Worm (Caenorhabditis elegans) whole organism, L4 larva: Measurements from ENCODE around the gene pptr-2.

Experiments
- F37D6.2 ChIP-seq: sonication (generic microtip); optimal IDR thresholded peaks from 2 replicates; lab custom pipeline; 2016; ENCODE audit warnings: mild to moderate bottlenecking, missing genetic modification characterization, missing compliant biosample characterization
- T20F7.1 ChIP-seq: fragments of 200-800 bp; sonication (Bioruptor generic); optimal IDR thresholded peaks from 2 replicates; lab custom pipeline; 2018; ENCODE audit warnings: mild to moderate bottlenecking, missing genetic modification characterization, missing compliant biosample characterization
- Y48G9A.11 ChIP-seq: fragments of 200-800 bp; sonication (Bioruptor generic); IDR thresholded peaks from 2 replicates; pipeline ENCODE4 v1.3.6; 2022; ENCODE audit warnings: missing genetic modification reagents, missing genetic modification characterization, missing compliant biosample characterization
- Y75B8A.6 ChIP-seq: fragments of 200-800 bp; sonication (Bioruptor generic); IDR thresholded peaks from 2 replicates; pipeline ENCODE4 v1.3.6; 2022; ENCODE audit warnings: missing genetic modification reagents, missing genetic modification characterization, missing compliant biosample characterization
- ZK337.2 ChIP-seq: fragments of 200-800 bp; sonication (Bioruptor generic); IDR thresholded peaks from 2 replicates; pipeline ENCODE4 v1.3.6; 2022; ENCODE audit warnings: missing genetic modification reagents, missing genetic modification characterization, missing compliant biosample characterization
- aha-1 ChIP-seq: fragments of 150-350 bp; peaks from one replicate; lab custom pipeline; 2014; ENCODE audit warnings: missing biosample characterization, missing genetic modification characterization
- ama-1 ChIP-seq: fragments of 150-350 bp; optimal IDR thresholded peaks from 2 replicates; lab custom pipeline; 2014; ENCODE audit warnings: inconsistent platforms, mixed read lengths
- attf-4 ChIP-seq: sonication (generic microtip); optimal IDR thresholded peaks from 3 replicates; lab custom pipeline; 2017; ENCODE audit warnings: missing biosample characterization, missing genetic modification characterization
- ceh-20 ChIP-seq: fragments of 200-800 bp; sonication (Bioruptor generic); IDR thresholded peaks from 2 replicates; pipeline ENCODE4 v1.3.6; 2022; ENCODE audit warnings: missing genetic modification reagents, missing genetic modification characterization, missing compliant biosample characterization
- ceh-32 ChIP-seq: sonication (generic microtip); optimal IDR thresholded peaks from 2 replicates; lab custom pipeline; 2016; ENCODE audit warnings: mild to moderate bottlenecking, missing genetic modification characterization, missing compliant biosample characterization; ENCODE audit not compliant: poor library complexity
- ceh-62 ChIP-seq: sonication (generic microtip); optimal IDR thresholded peaks from 2 replicates; lab custom pipeline; 2017; ENCODE audit warnings: missing biosample characterization, missing genetic modification characterization
- ceh-82 ChIP-seq: sonication (generic microtip); optimal IDR thresholded peaks from 2 replicates; lab custom pipeline; 2017; ENCODE audit warnings: missing biosample characterization, missing genetic modification characterization
- ces-1 ChIP-seq: fragments of 150-350 bp; sonication (generic microtip); optimal IDR thresholded peaks from 4 replicates; lab custom pipeline; 2014; ENCODE audit warnings: missing biosample characterization, missing genetic modification reagents, missing genetic modification characterization
- ctbp-1 ChIP-seq: fragments of 200-800 bp; sonication (Bioruptor generic); IDR thresholded peaks from 2 replicates; pipeline ENCODE4 v1.3.6; 2022; ENCODE audit warnings: missing genetic modification reagents, missing genetic modification characterization, missing compliant biosample characterization
- daf-12 ChIP-seq: fragments of 150-350 bp; optimal IDR thresholded peaks from 2 replicates; lab custom pipeline; 2014; ENCODE audit warnings: missing biosample characterization, missing genetic modification reagents, missing genetic modification characterization
- daf-16 ChIP-seq, 3 experiments: sonication (generic microtip); optimal IDR thresholded peaks; 2 replicates each; lab custom pipeline; 2016 to 2017; ENCODE audit warnings: missing genetic modification characterization in 3 of 3, missing genetic modification reagents in 3 of 3, mild to moderate bottlenecking in 2 of 3, missing compliant biosample characterization in 2 of 3, missing biosample characterization in 1 of 3, moderate library complexity in 1 of 3
- dmd-6 ChIP-seq: fragments of 200-800 bp; sonication (Bioruptor generic); IDR thresholded peaks from 2 replicates; pipeline ENCODE4 v1.3.6; 2022; ENCODE audit warnings: missing genetic modification reagents, missing genetic modification characterization, missing compliant biosample characterization
- duxl-1 ChIP-seq: sonication (generic microtip); optimal IDR thresholded peaks from 2 replicates; lab custom pipeline; 2016; ENCODE audit warnings: mild to moderate bottlenecking, missing genetic modification characterization, moderate library complexity, missing compliant biosample characterization; ENCODE audit not compliant: poor library complexity
- dve-1 ChIP-seq: sonication (generic microtip); optimal IDR thresholded peaks from 2 replicates; lab custom pipeline; 2017; ENCODE audit warnings: antibody characterized with exemption, mild to moderate bottlenecking, missing genetic modification characterization, missing compliant biosample characterization; ENCODE audit not compliant: insufficient read depth
- fkh-10 ChIP-seq: fragments of 150-350 bp; optimal IDR thresholded peaks from 2 replicates; lab custom pipeline; 2014; ENCODE audit warnings: missing biosample characterization, missing genetic modification reagents, missing genetic modification characterization
- fos-1 ChIP-seq: fragments of 150-350 bp; optimal IDR thresholded peaks from 2 replicates; lab custom pipeline; 2014; ENCODE audit warnings: missing biosample characterization, missing genetic modification characterization
- gei-8 ChIP-seq: fragments of 200-800 bp; sonication (Bioruptor generic); optimal IDR thresholded peaks from 2 replicates; lab custom pipeline; 2018; ENCODE audit warnings: mild to moderate bottlenecking, missing genetic modification characterization, missing compliant biosample characterization
- hlh-30 ChIP-seq: sonication (generic microtip); optimal IDR thresholded peaks from 2 replicates; lab custom pipeline; 2017; ENCODE audit warnings: antibody characterized with exemption, mild to moderate bottlenecking, missing genetic modification characterization, missing compliant biosample characterization; ENCODE audit not compliant: insufficient read depth
- hmg-1.1 ChIP-seq: fragments of 200-800 bp; sonication (Bioruptor generic); IDR thresholded peaks from 2 replicates; pipeline ENCODE4 v1.3.6; 2022; ENCODE audit warnings: missing genetic modification reagents, missing genetic modification characterization, missing compliant biosample characterization
- jun-1 ChIP-seq: fragments of 150-350 bp; optimal IDR thresholded peaks from 2 replicates; lab custom pipeline; 2014; ENCODE audit warnings: missing biosample characterization, missing genetic modification reagents, missing genetic modification characterization
- lin-38 ChIP-seq: fragments of 200-800 bp; sonication (Bioruptor generic); IDR thresholded peaks from 2 replicates; pipeline ENCODE4 v1.3.6; 2022; ENCODE audit warnings: missing genetic modification reagents, missing genetic modification characterization, missing compliant biosample characterization
- lsy-2 ChIP-seq, 2 experiments: fragments of 150-350 bp in 1 of 2; sonication (generic microtip) in 1 of 2; optimal IDR thresholded peaks; 2 replicates each; lab custom pipeline; 2014 to 2017; ENCODE audit warnings: missing biosample characterization in 2 of 2, missing genetic modification characterization in 2 of 2
- madf-5 ChIP-seq, 2 experiments: fragments of 200-800 bp; sonication (Bioruptor generic); IDR thresholded peaks; 2 replicates each; pipeline ENCODE4 v1.3.6; 2022; ENCODE audit warnings: missing compliant biosample characterization in 2 of 2, missing genetic modification characterization in 2 of 2
- madf-9 ChIP-seq: fragments of 200-800 bp; sonication (Bioruptor generic); conservative IDR thresholded peaks from 2 replicates; pipeline ENCODE4 v1.3.6; 2022; ENCODE audit warnings: missing genetic modification reagents, missing genetic modification characterization, missing compliant biosample characterization
- mes-2 ChIP-seq: sonication (generic microtip); optimal IDR thresholded peaks from 2 replicates; lab custom pipeline; 2016; ENCODE audit warnings: missing genotype, mild to moderate bottlenecking, missing genetic modification characterization, missing compliant biosample characterization; ENCODE audit not compliant: poor library complexity, severe bottlenecking
- nhr-102 ChIP-seq: sonication (generic microtip); optimal IDR thresholded peaks from 2 replicates; lab custom pipeline; 2016; ENCODE audit warnings: mild to moderate bottlenecking, missing genetic modification characterization, moderate library complexity, missing compliant biosample characterization
- nhr-11 ChIP-seq: fragments of 150-350 bp; optimal IDR thresholded peaks from 2 replicates; lab custom pipeline; 2014; ENCODE audit warnings: missing biosample characterization, missing genetic modification characterization
- nhr-111 ChIP-seq: fragments of 200-800 bp; sonication (Bioruptor generic); optimal IDR thresholded peaks from 2 replicates; lab custom pipeline; 2018; ENCODE audit warnings: mild to moderate bottlenecking, missing genetic modification characterization, missing compliant biosample characterization
- nhr-28 ChIP-seq: fragments of 150-350 bp; optimal IDR thresholded peaks from 2 replicates; lab custom pipeline; 2014; ENCODE audit warnings: missing biosample characterization, missing genetic modification characterization
- nhr-42 ChIP-seq: fragments of 200-800 bp; sonication (Bioruptor generic); IDR thresholded peaks from 2 replicates; pipeline ENCODE4 v1.3.6; 2022; ENCODE audit warnings: missing genetic modification characterization, missing compliant biosample characterization
- nhr-48 ChIP-seq: sonication (generic microtip); optimal IDR thresholded peaks from 2 replicates; lab custom pipeline; 2016; ENCODE audit warnings: mild to moderate bottlenecking, missing genetic modification characterization, missing compliant biosample characterization
- nhr-6 ChIP-seq: fragments of 150-350 bp; optimal IDR thresholded peaks from 2 replicates; lab custom pipeline; 2014; ENCODE audit warnings: missing biosample characterization, missing genetic modification characterization
- pha-4 ChIP-seq, 2 experiments: fragments of 150-350 bp in 1 of 2; fragments of 200-800 bp in 1 of 2; sonication (Bioruptor generic) in 1 of 2; IDR thresholded peaks in 1 of 2; optimal IDR thresholded peaks in 1 of 2; 2 replicates each; pipeline versions ENCODE4 v1.3.6 to Lab custom; 2014 to 2022; ENCODE audit warnings: missing genetic modification characterization in 2 of 2, missing genetic modification reagents in 2 of 2, missing biosample characterization in 1 of 2, missing compliant biosample characterization in 1 of 2
- php-3 ChIP-seq: fragments of 200-800 bp; sonication (Bioruptor generic); IDR thresholded peaks from 2 replicates; pipeline ENCODE4 v1.3.6; 2022; ENCODE audit warnings: missing genetic modification reagents, missing genetic modification characterization, missing compliant biosample characterization
- sdz-12 ChIP-seq: fragments of 200-800 bp; sonication (Bioruptor generic); optimal IDR thresholded peaks from 2 replicates; lab custom pipeline; 2018; ENCODE audit warnings: mild to moderate bottlenecking, missing genetic modification characterization, missing compliant biosample characterization
- set-16 ChIP-seq: fragments of 200-800 bp; sonication (Bioruptor generic); IDR thresholded peaks from 2 replicates; pipeline ENCODE4 v1.3.6; 2022; ENCODE audit warnings: missing genetic modification reagents, missing genetic modification characterization, missing compliant biosample characterization
- skn-1 ChIP-seq: fragments of 150-350 bp; optimal IDR thresholded peaks from 2 replicates; lab custom pipeline; 2014; ENCODE audit warnings: missing biosample characterization, missing genetic modification characterization
- snpc-1.2 ChIP-seq: fragments of 200-800 bp; sonication (Bioruptor generic); IDR thresholded peaks from 2 replicates; pipeline ENCODE4 v1.3.6; 2022; ENCODE audit warnings: missing genetic modification reagents, missing genetic modification characterization, missing compliant biosample characterization
- spr-1 ChIP-seq: sonication (generic microtip); optimal IDR thresholded peaks from 2 replicates; lab custom pipeline; 2016; ENCODE audit warnings: mild to moderate bottlenecking, missing genetic modification characterization, missing compliant biosample characterization
- tag-97 ChIP-seq: fragments of 200-800 bp; sonication (Bioruptor generic); IDR thresholded peaks from 2 replicates; pipeline ENCODE4 v1.3.6; 2022; ENCODE audit warnings: missing genetic modification characterization, missing compliant biosample characterization
- unc-130 ChIP-seq: sonication (generic microtip); optimal IDR thresholded peaks from 2 replicates; lab custom pipeline; 2016; ENCODE audit warnings: missing genetic modification reagents, missing genetic modification characterization, missing compliant biosample characterization
- unc-62 ChIP-seq, 3 experiments: fragments of 150-350 bp in 1 of 3; sonication (generic microtip); optimal IDR thresholded peaks in 2 of 3; peaks in 1 of 3; 1 replicate in 1 of 3; 2 replicates in 2 of 3; lab custom pipeline; 2014 to 2017; ENCODE audit warnings: missing biosample characterization in 3 of 3, missing genetic modification characterization in 3 of 3, missing genetic modification reagents in 3 of 3, missing genotype in 1 of 3
- vab-7 ChIP-seq: fragments of 200-800 bp; sonication (Bioruptor generic); IDR thresholded peaks from 2 replicates; pipeline ENCODE4 v1.3.6; 2022; ENCODE audit warnings: missing genetic modification reagents, missing genetic modification characterization, missing compliant biosample characterization
- zip-11 ChIP-seq: fragments of 200-800 bp; sonication (Bioruptor generic); IDR thresholded peaks from 2 replicates; pipeline ENCODE4 v1.3.6; 2022; ENCODE audit warnings: missing genetic modification characterization, missing compliant biosample characterization
- ztf-11 ChIP-seq: fragments of 150-350 bp; optimal IDR thresholded peaks from 2 replicates; lab custom pipeline; 2014; ENCODE audit warnings: missing biosample characterization, missing genetic modification characterization

The pptr-2 gene

DNA sequence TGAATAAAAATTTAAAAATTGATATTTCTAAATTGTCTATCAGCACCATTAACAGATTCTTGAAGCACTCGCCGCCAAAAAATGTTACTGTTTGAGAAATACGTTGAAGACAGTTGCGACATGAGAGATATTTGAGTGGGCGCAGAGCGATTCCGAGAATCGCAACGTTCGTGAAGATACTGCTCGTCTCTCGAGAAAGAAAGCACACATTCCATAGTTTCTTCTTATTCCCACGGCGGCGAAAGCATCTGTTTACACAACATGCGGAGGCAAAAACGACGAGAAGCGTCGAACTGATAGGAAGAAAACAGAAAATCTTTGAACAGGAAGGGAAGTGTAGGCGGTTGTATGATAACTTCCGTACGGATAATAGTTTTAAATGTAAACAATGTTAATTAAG is 47.7 kb upstream of the pptr-2 start (continued):
- TF ChIP-seq fos-1 (tag; lab: Kevin White, UChicago) (no peak), madf-5 (GFP tag; IDR thresholded peaks at IDR 0.05; lab: Robert Waterston, UW) (no peak), tag-97 (GFP tag; lab: Robert Waterston, UW) (no peak), Y75B8A.6 (GFP tag; lab: Robert Waterston, UW) (no peak), ztf-11 (tag; lab: Kevin White, UChicago) (no peak), lsy-2 (tag; optimal IDR thresholded peaks at IDR 0.05; lab: Kevin White, UChicago) (peak; percentile 13 to 36), nhr-48 (tag; lab: Kevin White, UChicago) (no peak), attf-4 (tag; lab: Kevin White, UChicago) (no peak), nhr-102 (no peak), nhr-42 (GFP tag; lab: Robert Waterston, UW) (no peak), ces-1 (GFP tag; lab: Kevin White, UChicago) (no peak), F37D6.2 (tag; lab: Kevin White, UChicago) (no peak), lin-38 (GFP tag; lab: Robert Waterston, UW) (0 out of 2 replicates have a peak, but pooled peaks have one; percentile 7), nhr-28 (peak; percentile 32), dmd-6 (GFP tag; lab: Robert Waterston, UW) (peak; percentile 32; the same call in 1 of the 2 replicates), pha-4 (GFP tag; IDR thresholded peaks at IDR 0.05; lab: Robert Waterston, UW) (peak; percentile 47; the same call in 1 of the 2 replicates), pha-4 (tag; optimal IDR thresholded peaks at IDR 0.05; lab: Kevin White, UChicago) (no peak), spr-1 (no peak), ceh-20 (GFP tag; lab: Robert Waterston, UW) (no peak; the same call in 1 of the 2 replicates), daf-12 (tag; lab: Kevin White, UChicago) (no peak), unc-62 (GFP tag; optimal IDR thresholded peaks at IDR 0.05 in 1 of 2; lab: Kevin White, UChicago) (peak in 1 of 2 experiments; percentile 94), unc-62 (tag; optimal IDR thresholded peaks at IDR 0.05; lab: Kevin White, UChicago) (no peak), unc-130 (no peak), sdz-12 (GFP tag; lab: Kevin White, UChicago) (peak; percentile 21), ctbp-1 (no peak), mes-2 (no peak), set-16 (no peak), ceh-32 (tag; lab: Kevin White, UChicago) (no peak), ZK337.2 (no peak), Y48G9A.11 (GFP tag; lab: Robert Waterston, UW) (no peak), aha-1 (tag; lab: Kevin White, UChicago) (peak; percentile 94), ceh-62 (no peak), skn-1 (tag; lab: Kevin White, UChicago) (no peak), gei-8 (GFP tag; lab: Kevin White, UChicago) (no peak), T20F7.1 (GFP tag; lab: Kevin White, UChicago) (no peak), dve-1 (peak; percentile 11), duxl-1 (tag; lab: Kevin White, UChicago) (no peak), zip-11 (GFP tag; lab: Robert Waterston, UW) (no peak), jun-1 (tag; lab: Kevin White, UChicago) (no peak), ceh-82 (tag; lab: Kevin White, UChicago) (no peak), madf-9 (GFP tag; lab: Robert Waterston, UW) (no peak), nhr-6 (no peak), hlh-30 (no peak), nhr-111 (no peak), vab-7 (GFP tag; lab: Robert Waterston, UW) (no peak), hmg-1.1 (no peak), nhr-11 (tag; lab: Kevin White, UChicago) (peak; percentile 73), snpc-1.2 (GFP tag; lab: Robert Waterston, UW) (no peak), daf-16 (GFP tag; optimal IDR thresholded peaks at IDR 0.05; lab: Kevin White, UChicago) (peak in 1 of 2 experiments; percentile 96), daf-16 (tag; optimal IDR thresholded peaks at IDR 0.05; lab: Kevin White, UChicago) (no peak), fkh-10 (GFP tag; lab: Kevin White, UChicago) (no peak), php-3 (GFP tag; lab: Robert Waterston, UW) (no peak), ama-1 (lab: Kevin White, UChicago) (peak; percentile 30)
